Fruit fly (Drosophila melanogaster) whole organism, prepupa: ENCODE data around the gene CG6125.

Experiments used
- Blimp-1 ChIP-seq: fragments of 200-800 bp; sonication (Bioruptor generic); optimal IDR thresholded peaks from 3 replicates; lab custom pipeline; 2017; ENCODE audit warnings: missing biosample characterization, missing genetic modification characterization, mild to moderate bottlenecking, moderate library complexity, missing genetic modification reagents
- CG11294 ChIP-seq: fragments of 200-800 bp; sonication (Bioruptor generic); IDR thresholded peaks from 2 replicates; pipeline ENCODE4 v1.3.6; 2022; ENCODE audit warnings: missing biosample characterization, missing genetic modification characterization
- CG11762 ChIP-seq: fragments of 200-800 bp; sonication (Bioruptor generic); optimal IDR thresholded peaks from 3 replicates; lab custom pipeline; 2016; ENCODE audit warnings: missing biosample characterization, missing genetic modification characterization; ENCODE audit not compliant: insufficient read depth
- CG11902 ChIP-seq: fragments of 200-800 bp; sonication (Bioruptor generic); optimal IDR thresholded peaks from 3 replicates; lab custom pipeline; 2016; ENCODE audit warnings: missing biosample characterization, missing genetic modification characterization
- CG15336 ChIP-seq: fragments of 200-800 bp; sonication (Bioruptor generic); IDR thresholded peaks from 2 replicates; pipeline ENCODE4 v1.3.6; 2022; ENCODE audit warnings: missing biosample characterization, missing genetic modification characterization
- CG1621 ChIP-seq: fragments of 200-800 bp; sonication (Bioruptor generic); optimal IDR thresholded peaks from 3 replicates; lab custom pipeline; 2018; ENCODE audit warnings: missing biosample characterization, mild to moderate bottlenecking, missing genetic modification characterization
- CG3032 ChIP-seq: fragments of 200-800 bp; optimal IDR thresholded peaks from 2 replicates; lab custom pipeline; 2019; ENCODE audit warnings: missing biosample characterization, mild to moderate bottlenecking, missing genetic modification characterization, moderate library complexity
- CG31627 ChIP-seq: fragments of 200-800 bp; sonication (Bioruptor generic); optimal IDR thresholded peaks from 3 replicates; lab custom pipeline; 2016; ENCODE audit warnings: missing biosample characterization, missing genetic modification characterization
- CG32006 ChIP-seq: fragments of 200-800 bp; sonication (Bioruptor generic); optimal IDR thresholded peaks from 3 replicates; lab custom pipeline; 2017; ENCODE audit warnings: missing biosample characterization, mild to moderate bottlenecking, missing genetic modification characterization
- CG34406 ChIP-seq: fragments of 200-800 bp; sonication (Bioruptor generic); optimal IDR thresholded peaks from 3 replicates; lab custom pipeline; 2016; ENCODE audit warnings: missing biosample characterization, missing genetic modification characterization
- CG3919 ChIP-seq: fragments of 200-800 bp; sonication (Bioruptor generic); optimal IDR thresholded peaks from 3 replicates; lab custom pipeline; 2016; ENCODE audit warnings: missing biosample characterization, missing genetic modification characterization
- CG6163 ChIP-seq: fragments of 200-800 bp; sonication (Bioruptor generic); IDR thresholded peaks from 3 replicates; pipeline ENCODE4 v1.3.6; 2022; ENCODE audit warnings: missing biosample characterization, missing genetic modification characterization
- CG6276 ChIP-seq: fragments of 200-800 bp; sonication (Bioruptor generic); optimal IDR thresholded peaks from 2 replicates; lab custom pipeline; 2017; ENCODE audit warnings: missing biosample characterization, mild to moderate bottlenecking, missing genetic modification characterization
- CG6792 ChIP-seq: fragments of 200-800 bp; sonication (Bioruptor generic); optimal IDR thresholded peaks from 3 replicates; lab custom pipeline; 2016; ENCODE audit warnings: missing biosample characterization, missing genetic modification characterization
- CG6808 ChIP-seq: fragments of 200-800 bp; sonication (Bioruptor generic); optimal IDR thresholded peaks from 3 replicates; lab custom pipeline; 2017; ENCODE audit warnings: missing biosample characterization, missing genetic modification characterization, mild to moderate bottlenecking, moderate library complexity, missing genetic modification reagents
- CG6854 ChIP-seq: fragments of 200-800 bp; sonication (Bioruptor generic); optimal IDR thresholded peaks from 2 replicates; lab custom pipeline; 2017; ENCODE audit warnings: missing biosample characterization, mild to moderate bottlenecking, missing genetic modification characterization
- CG7368 ChIP-seq: fragments of 200-800 bp; sonication (Bioruptor generic); optimal IDR thresholded peaks from 3 replicates; lab custom pipeline; 2016; ENCODE audit warnings: missing biosample characterization, missing genetic modification characterization
- CG8119 ChIP-seq: fragments of 200-800 bp; sonication (Bioruptor generic); IDR thresholded peaks from 3 replicates; pipeline ENCODE4 v1.3.6; 2022; ENCODE audit warnings: missing biosample characterization, missing genetic modification characterization
- CG8319 ChIP-seq: fragments of 200-800 bp; sonication (Bioruptor generic); optimal IDR thresholded peaks from 3 replicates; lab custom pipeline; 2016; ENCODE audit warnings: missing biosample characterization, missing genetic modification characterization
- CG9139 ChIP-seq: fragments of 200-800 bp; sonication (Bioruptor generic); optimal IDR thresholded peaks from 3 replicates; lab custom pipeline; 2017; ENCODE audit warnings: missing biosample characterization, mild to moderate bottlenecking, missing genetic modification characterization
- Eip75B ChIP-seq: fragments of 200-800 bp; sonication (Bioruptor generic); optimal IDR thresholded peaks from 3 replicates; lab custom pipeline; 2016; ENCODE audit warnings: missing biosample characterization, missing genetic modification characterization
- Eip78C ChIP-seq: fragments of 200-800 bp; sonication (Bioruptor generic); peaks from one replicate; lab custom pipeline; 2016; ENCODE audit warnings: missing biosample characterization, missing genetic modification characterization
- Eip93F ChIP-seq: fragments of 200-800 bp; sonication (Bioruptor generic); optimal IDR thresholded peaks from 2 replicates; lab custom pipeline; 2016; ENCODE audit warnings: missing biosample characterization, mild to moderate bottlenecking, missing genetic modification characterization
- Ets21C ChIP-seq: fragments of 200-800 bp; sonication (Bioruptor generic); optimal IDR thresholded peaks from 3 replicates; lab custom pipeline; 2016; ENCODE audit warnings: missing biosample characterization, missing genetic modification characterization
- Ets96B ChIP-seq: fragments of 200-800 bp; optimal IDR thresholded peaks from 2 replicates; lab custom pipeline; 2019; ENCODE audit warnings: missing biosample characterization, mild to moderate bottlenecking, missing genetic modification characterization, moderate library complexity
- Hr39 ChIP-seq: fragments of 200-800 bp; sonication (Bioruptor generic); optimal IDR thresholded peaks from 2 replicates; lab custom pipeline; 2016; ENCODE audit warnings: missing biosample characterization, missing genetic modification characterization
- Hr4 ChIP-seq: fragments of 200-800 bp; sonication (Bioruptor generic); optimal IDR thresholded peaks from 3 replicates; lab custom pipeline; 2016; ENCODE audit warnings: missing biosample characterization, missing genetic modification characterization
- Lpt ChIP-seq: fragments of 200-800 bp; sonication (Bioruptor generic); optimal IDR thresholded peaks from 3 replicates; lab custom pipeline; 2016; ENCODE audit warnings: missing biosample characterization, missing genetic modification characterization
- Sox102F ChIP-seq: fragments of 200-800 bp; sonication (Bioruptor generic); optimal IDR thresholded peaks from 2 replicates; lab custom pipeline; 2016; ENCODE audit warnings: missing biosample characterization, mild to moderate bottlenecking, missing genetic modification characterization
- Sox14 ChIP-seq: fragments of 200-800 bp; sonication (Bioruptor generic); optimal IDR thresholded peaks from 3 replicates; lab custom pipeline; 2016; ENCODE audit warnings: missing biosample characterization, missing genetic modification characterization
- Sox15 ChIP-seq: fragments of 200-800 bp; sonication (Bioruptor generic); optimal IDR thresholded peaks from 3 replicates; lab custom pipeline; 2016; ENCODE audit warnings: missing biosample characterization, missing genetic modification characterization
- achi ChIP-seq: fragments of 200-800 bp; sonication (Bioruptor generic); optimal IDR thresholded peaks from 3 replicates; lab custom pipeline; 2016; ENCODE audit warnings: missing biosample characterization, missing genetic modification characterization
- acj6 ChIP-seq: fragments of 200-800 bp; sonication (Bioruptor generic); optimal IDR thresholded peaks from 3 replicates; lab custom pipeline; 2016; ENCODE audit warnings: missing biosample characterization, missing genetic modification characterization
- cyc ChIP-seq: fragments of 200-800 bp; sonication (Bioruptor generic); optimal IDR thresholded peaks from 3 replicates; lab custom pipeline; 2016; ENCODE audit warnings: missing biosample characterization, missing genetic modification characterization
- dac ChIP-seq: fragments of 200-800 bp; sonication (Bioruptor generic); optimal IDR thresholded peaks from 2 replicates; lab custom pipeline; 2017; ENCODE audit warnings: missing biosample characterization, mild to moderate bottlenecking, missing genetic modification characterization
- dsx ChIP-seq: fragments of 200-800 bp; optimal IDR thresholded peaks from 3 replicates; lab custom pipeline; 2019; ENCODE audit warnings: missing biosample characterization, mild to moderate bottlenecking, missing genetic modification characterization, moderate library complexity; ENCODE audit not compliant: poor library complexity, severe bottlenecking
- esn ChIP-seq: fragments of 200-800 bp; sonication (Bioruptor generic); optimal IDR thresholded peaks from 2 replicates; lab custom pipeline; 2016; ENCODE audit warnings: missing biosample characterization, mild to moderate bottlenecking, missing genetic modification characterization, moderate library complexity
- fd85E ChIP-seq: fragments of 200-800 bp; sonication (Bioruptor generic); optimal IDR thresholded peaks from 3 replicates; lab custom pipeline; 2016; ENCODE audit warnings: missing biosample characterization, missing genetic modification characterization
- fkh ChIP-seq: fragments of 200-800 bp; sonication (Bioruptor generic); optimal IDR thresholded peaks from 3 replicates; lab custom pipeline; 2017; ENCODE audit warnings: missing biosample characterization, mild to moderate bottlenecking, missing genetic modification characterization, moderate library complexity
- net ChIP-seq: fragments of 200-800 bp; sonication (Bioruptor generic); optimal IDR thresholded peaks from 3 replicates; lab custom pipeline; 2016; ENCODE audit warnings: missing biosample characterization, missing genetic modification characterization
- pdm3 ChIP-seq: fragments of 200-800 bp; sonication (Bioruptor generic); optimal IDR thresholded peaks from 3 replicates; lab custom pipeline; 2016; ENCODE audit warnings: missing biosample characterization, missing genetic modification characterization
- ss ChIP-seq, 2 experiments: fragments of 200-800 bp; sonication (Bioruptor generic); optimal IDR thresholded peaks; 2 replicates in 1 of 2; 3 replicates in 1 of 2; lab custom pipeline; 2017 to 2018; ENCODE audit warnings: mild to moderate bottlenecking in 2 of 2, missing biosample characterization in 2 of 2, missing genetic modification characterization in 2 of 2, moderate library complexity in 1 of 2
- svp ChIP-seq: fragments of 200-800 bp; sonication (Bioruptor generic); peaks from one replicate; lab custom pipeline; 2016; ENCODE audit warnings: missing biosample characterization, missing genetic modification characterization
- vri ChIP-seq: fragments of 200-800 bp; sonication (Bioruptor generic); optimal IDR thresholded peaks from 3 replicates; lab custom pipeline; 2016; ENCODE audit warnings: missing biosample characterization, mild to moderate bottlenecking, missing genetic modification characterization

The CG6125 gene

dm6 chr3R:15371833-15372232 is 35.0 kb downstream of the CG6125 start, which contains the start of the genes Ccm3 and CG6136 (continued):
- TF ChIP-seq CG11762 (GFP tag; lab: Kevin White, UChicago): no peak
- TF ChIP-seq cyc (GFP tag; lab: Kevin White, UChicago): peak; percentile 38
- no peak for TF ChIP-seq Hr4 (GFP tag; lab: Kevin White, UChicago)
- no peak for TF ChIP-seq CG9139 (GFP tag; lab: Kevin White, UChicago)
- no peak for TF ChIP-seq CG1621 (tag; lab: Kevin White, UChicago)
- TF ChIP-seq dsx (GFP tag; lab: Kevin White, UChicago): no peak

DNA sequence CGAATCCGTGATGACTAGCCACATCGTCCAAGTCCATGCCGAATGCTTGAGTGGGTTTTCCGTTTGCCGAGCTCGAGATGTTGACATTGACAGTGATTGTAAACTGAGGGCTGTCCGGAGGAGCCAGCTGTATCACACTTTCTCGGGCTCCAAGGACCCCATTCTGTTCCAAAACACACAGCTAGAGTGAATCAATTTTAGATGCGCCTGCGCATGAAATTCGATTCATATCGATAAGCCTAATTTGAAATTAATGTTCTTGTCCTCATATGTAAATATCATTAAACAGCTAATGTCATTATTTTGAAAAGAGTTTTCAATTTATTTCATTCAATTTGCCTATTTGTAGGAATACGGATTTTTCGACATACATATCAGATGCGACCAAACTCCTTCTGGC is 37.1 kb downstream of the CG6125 start, which contains the start of gene CG14868:
CG14868 (minus strand) TSS at position 204 of the 400 bp plus-strand sequence.
- TF ChIP-seq esn (GFP tag; lab: Kevin White, UChicago): no peak
- no peak for TF ChIP-seq CG11762 (GFP tag; lab: Kevin White, UChicago)
- no peak for TF ChIP-seq CG11902 (GFP tag; lab: Kevin White, UChicago)
- no peak for TF ChIP-seq cyc (GFP tag; lab: Kevin White, UChicago)
- no peak for TF ChIP-seq CG8319
- no peak for TF ChIP-seq Hr4 (GFP tag; lab: Kevin White, UChicago)
- no peak for TF ChIP-seq dac (GFP tag; lab: Kevin White, UChicago)
- TF ChIP-seq Sox14 (GFP tag; lab: Kevin White, UChicago): no peak
- TF ChIP-seq ss (GFP tag; optimal IDR thresholded peaks at IDR 0.05; lab: Kevin White, UChicago): no peak
- no peak for TF ChIP-seq CG8119
- TF ChIP-seq CG6808: no peak
- no peak for TF ChIP-seq CG6276

DNA sequence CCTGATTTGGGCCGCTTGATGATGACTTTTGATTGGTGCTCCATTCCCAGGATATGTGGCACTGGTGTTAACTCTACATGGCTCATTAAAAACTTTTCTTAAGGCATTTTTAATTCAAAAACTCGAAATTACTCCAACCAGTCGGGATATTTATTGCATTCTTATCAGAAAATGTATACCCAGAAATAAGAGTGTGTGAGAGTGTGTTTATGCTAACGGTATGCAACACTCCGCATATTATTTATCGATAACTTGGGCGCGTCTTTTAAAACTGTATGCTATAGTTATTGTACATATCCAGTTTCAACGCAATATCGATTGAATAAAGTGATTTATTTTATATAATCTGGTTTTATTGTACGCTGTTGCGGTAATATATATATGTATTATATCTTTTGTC is 39.4 kb downstream of the CG6125 start, which contains the start of gene CG34404:
CG34404 (minus strand) TSS at position 189 of the 400 bp plus-strand sequence.
- TF ChIP-seq pdm3 (GFP tag; lab: Kevin White, UChicago): no peak
- peak; percentile 40 for TF ChIP-seq Eip78C (GFP tag; lab: Kevin White, UChicago)
- TF ChIP-seq fkh (GFP tag; lab: Kevin White, UChicago): no peak
- TF ChIP-seq ss (GFP tag; optimal IDR thresholded peaks at IDR 0.05; lab: Kevin White, UChicago): no peak
- TF ChIP-seq CG32006 (GFP tag; lab: Kevin White, UChicago): no peak
- no peak for TF ChIP-seq CG8119
- TF ChIP-seq esn (GFP tag; lab: Kevin White, UChicago): peak; percentile 22
- TF ChIP-seq Sox15 (GFP tag; lab: Kevin White, UChicago): no peak

DNA sequence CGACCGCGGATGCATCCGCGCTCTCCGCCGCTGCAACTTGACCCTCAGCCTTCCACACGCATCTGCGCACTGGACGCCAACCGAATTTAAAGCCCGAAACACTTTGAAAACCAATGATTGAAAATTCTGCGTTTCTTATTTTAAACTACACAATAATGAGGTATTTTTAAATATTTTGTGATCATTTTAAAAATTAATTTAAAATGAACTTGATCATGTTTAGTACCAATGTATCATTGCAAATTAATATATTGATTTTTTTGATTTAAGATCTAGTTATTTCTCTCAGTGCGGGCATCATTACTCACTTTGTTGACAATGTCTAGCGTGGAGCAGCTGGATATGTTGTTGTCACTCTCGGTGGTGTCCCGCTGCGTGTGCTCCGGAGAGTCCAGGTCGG is 40.0 kb downstream of the CG6125 start:
- TF ChIP-seq CG6808 (no peak), Lpt (GFP tag; lab: Kevin White, UChicago) (no peak), Ets96B (tag; lab: Kevin White, UChicago) (peak; percentile 57), CG6276 (no peak), CG31627 (GFP tag; lab: Kevin White, UChicago) (peak; percentile 18), Sox14 (GFP tag; lab: Kevin White, UChicago) (no peak), CG11902 (GFP tag; lab: Kevin White, UChicago) (no peak), CG34406 (GFP tag; lab: Kevin White, UChicago) (no peak), net (GFP tag; lab: Kevin White, UChicago) (no peak), CG3032 (tag; lab: Kevin White, UChicago) (peak; percentile 35), achi (GFP tag; lab: Kevin White, UChicago) (no peak), CG6163 (GFP tag; lab: Robert Waterston, UW) (peak; percentile 60; the same call in 2 of the 3 replicates), ss (GFP tag; optimal IDR thresholded peaks at IDR 0.05; lab: Kevin White, UChicago) (no peak), Blimp-1 (GFP tag; lab: Kevin White, UChicago) (no peak), Eip75B (no peak), Ets21C (GFP tag; lab: Kevin White, UChicago) (no peak), CG6854 (GFP tag; lab: Kevin White, UChicago) (no peak), CG3919 (GFP tag; lab: Kevin White, UChicago) (no peak), svp (GFP tag; lab: Kevin White, UChicago) (peak; percentile 94), CG15336 (peak; percentile 81), CG9139 (GFP tag; lab: Kevin White, UChicago) (no peak), Sox102F (GFP tag; lab: Kevin White, UChicago) (no peak), Hr39 (GFP tag; lab: Kevin White, UChicago) (no peak), CG11294 (no peak), vri (no peak), Eip78C (GFP tag; lab: Kevin White, UChicago) (peak; percentile 73), Eip93F (GFP tag; lab: Kevin White, UChicago) (no peak), CG7368 (GFP tag; lab: Kevin White, UChicago) (no peak), CG6792 (GFP tag; lab: Kevin White, UChicago) (peak; percentile 50), fd85E (GFP tag; lab: Kevin White, UChicago) (no peak), dsx (GFP tag; lab: Kevin White, UChicago) (peak; percentile 58), acj6 (GFP tag; lab: Kevin White, UChicago) (no peak)
